Fruit fly (Drosophila melanogaster) S2 (cell line): ENCODE measurements around the gene Andorra.
A peak's percentile ranks its signal among the peaks of the same experiment; 100 is the strongest.

Experiments used
- CG8478 ChIP-seq: fragments of >200 bp; optimal IDR thresholded peaks from 2 replicates; lab custom pipeline; 2018
- CTCF ChIP-seq, 2 experiments: fragments of >200 bp; optimal IDR thresholded peaks; 2 replicates each; lab custom pipeline; 2018

Gene Andorra

dm6 chrX:18140932-18141587, 38.2 kb downstream of the Andorra start:
- TF ChIP-seq CG8478 (lab: Kevin White, UChicago) (no peak), CTCF (optimal IDR thresholded peaks at IDR 0.05; lab: Kevin White, UChicago) (no peak)

dm6 chrX:18139950-18140349, 39.3 kb downstream of the Andorra start:
- no peak for TF ChIP-seq CG8478 (lab: Kevin White, UChicago)
- no peak for TF ChIP-seq CTCF (optimal IDR thresholded peaks at IDR 0.05; lab: Kevin White, UChicago)

dm6 chrX:18138297-18138696, 41.0 kb downstream of the Andorra start, which contains the start of gene CG43229:
Gene CG43229, plus strand, starts transcription at chrX:18138542.
- TF ChIP-seq CG8478 (lab: Kevin White, UChicago) (no peak), CTCF (optimal IDR thresholded peaks at IDR 0.05; lab: Kevin White, UChicago) (no peak)

dm6 chrX:18136910-18137849, 42.1 kb downstream of the Andorra start, which contains the start of gene ari-1:
Gene ari-1, minus strand, starts transcription at chrX:18137784.
- no peak for TF ChIP-seq CG8478 (lab: Kevin White, UChicago)

- TF ChIP-seq CTCF (optimal IDR thresholded peaks at IDR 0.05; lab: Kevin White, UChicago) (no peak), CG8478 (lab: Kevin White, UChicago) (no peak)
These were observed 43.2 kb downstream of the Andorra start for dm6 chrX:18136059-18136458.

dm6 chrX:18130168-18130567, 49.1 kb downstream of the Andorra start, which contains the start of gene CG43133:
Gene CG43133, minus strand, starts transcription at chrX:18130178.
- TF ChIP-seq CTCF (optimal IDR thresholded peaks at IDR 0.05; lab: Kevin White, UChicago) (no peak), CG8478 (lab: Kevin White, UChicago) (no peak)

dm6 chrX:18129297-18129696, 50.0 kb downstream of the Andorra start:
- TF ChIP-seq CG8478 (lab: Kevin White, UChicago) (no peak), CTCF (optimal IDR thresholded peaks at IDR 0.05; lab: Kevin White, UChicago) (peak; percentile 68 to 71)
